Worm (Caenorhabditis elegans) whole organism, young adult: ENCODE results near the gene F58A6.1.

Experiments
- F10E7.11 ChIP-seq: sonication (generic microtip); optimal IDR thresholded peaks from 2 replicates; lab custom pipeline; 2017; ENCODE audit warnings: mild to moderate bottlenecking, missing genetic modification characterization, moderate library complexity, missing compliant biosample characterization
- F33H1.4 ChIP-seq: fragments of 200-800 bp; sonication (Bioruptor generic); IDR thresholded peaks from 2 replicates; pipeline ENCODE4 v1.3.6; 2022; ENCODE audit warnings: missing genetic modification reagents, missing genetic modification characterization, missing compliant biosample characterization
- egl-44 ChIP-seq: fragments of 200-800 bp; sonication (Bioruptor generic); IDR thresholded peaks from 2 replicates; pipeline ENCODE4 v1.3.6; 2022; ENCODE audit warnings: missing genetic modification reagents, missing genetic modification characterization, missing compliant biosample characterization
- madf-10 ChIP-seq: sonication (generic microtip); optimal IDR thresholded peaks from 2 replicates; lab custom pipeline; 2016; ENCODE audit warnings: mild to moderate bottlenecking, missing genetic modification characterization, missing compliant biosample characterization
- snpc-4 ChIP-seq, 5 experiments: fragments of 150-350 bp in 1 of 5; sonication (generic microtip) in 4 of 5; optimal IDR thresholded peaks; 2 replicates each; lab custom pipeline; 2014 to 2018; ENCODE audit warnings: missing genetic modification characterization in 5 of 5, missing biosample characterization in 3 of 5, antibody characterized with exemption in 2 of 5, mild to moderate bottlenecking in 2 of 5, missing compliant biosample characterization in 2 of 5, missing genotype in 2 of 5, moderate library complexity in 2 of 5, missing genetic modification reagents in 1 of 5

- no peak for TF ChIP-seq egl-44
- TF ChIP-seq snpc-4 (GFP tag; optimal IDR thresholded peaks at IDR 0.05; lab: Kevin White, UChicago): no peak
- no peak for TF ChIP-seq snpc-4 (tag; optimal IDR thresholded peaks at IDR 0.05; lab: Kevin White, UChicago)
- no peak for TF ChIP-seq F33H1.4 (GFP tag; lab: Robert Waterston, UW)
- TF ChIP-seq F10E7.11 (tag; lab: Kevin White, UChicago): no peak
- TF ChIP-seq madf-10 (tag; lab: Kevin White, UChicago): no peak
Measured at ce11 chrII:5141945-5142514, 689 bp upstream of the F58A6.1 start, which contains the start of gene nas-29.
